Fruit fly (Drosophila melanogaster): ENCODE measurements around the gene CG15478.

CG15478 gene

DNA sequence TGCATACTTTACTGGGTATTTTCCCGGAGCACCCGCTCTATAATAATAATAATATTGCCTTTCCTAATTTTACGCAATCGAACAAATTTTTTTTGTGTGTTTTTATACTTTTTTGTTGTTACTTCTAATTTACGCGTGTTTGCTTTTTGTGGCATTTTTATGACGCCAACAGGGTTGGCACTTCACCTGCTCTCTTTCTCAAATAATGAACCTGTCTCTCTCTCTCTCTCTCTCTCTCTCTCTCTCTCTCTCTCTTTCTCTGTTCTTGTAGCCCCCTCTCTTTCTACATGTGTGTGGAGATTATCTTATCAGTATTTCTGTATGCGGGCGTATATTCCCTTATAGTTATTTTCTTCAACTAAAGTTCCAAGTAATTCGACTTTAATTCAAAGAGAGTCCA, 27.0 kb downstream of the CG15478 start (continued):
- no peak for TF ChIP-seq CG1024 (GFP tag; IDR thresholded peaks at IDR 0.05)
- TF ChIP-seq gsb-n (tag; optimal IDR thresholded peaks at IDR 0.05) = peak; percentile 0
- TF ChIP-seq gcm2 (GFP tag; optimal IDR thresholded peaks at IDR 0.05) = no peak
- TF ChIP-seq ap (GFP tag; IDR thresholded peaks at IDR 0.05) = no peak
- TF ChIP-seq sqz (GFP tag; optimal IDR thresholded peaks at IDR 0.05) = peak; percentile 67
- TF ChIP-seq Sry-β (GFP tag; optimal IDR thresholded peaks at IDR 0.05) = no peak
- no peak for TF ChIP-seq Dfd (GFP tag; optimal IDR thresholded peaks at IDR 0.05)
- TF ChIP-seq ac (GFP tag; optimal IDR thresholded peaks at IDR 0.05) = no peak
- no peak for TF ChIP-seq CG9215 (GFP tag; IDR thresholded peaks at IDR 0.05)
- TF ChIP-seq CG14014 (GFP tag; IDR thresholded peaks at IDR 0.05) = peak; percentile 53; the same call in 1 of the 2 replicates
- TF ChIP-seq Rx (GFP tag; IDR thresholded peaks at IDR 0.05) = no peak
- no peak for TF ChIP-seq wor (GFP tag; IDR thresholded peaks at IDR 0.05)
- TF ChIP-seq HLHmδ (GFP tag; optimal IDR thresholded peaks at IDR 0.05) = no peak
- no peak for TF ChIP-seq bcd (GFP tag; optimal IDR thresholded peaks at IDR 0.05)
- TF ChIP-seq klu (GFP tag; IDR thresholded peaks at IDR 0.05) = no peak
- no peak for TF ChIP-seq maf-S (GFP tag; optimal IDR thresholded peaks at IDR 0.05)
- TF ChIP-seq lola (GFP tag; optimal IDR thresholded peaks at IDR 0.05) = peak in 1 of 3 experiments; percentile 15
- peak; percentile 87 for TF ChIP-seq CHES-1-like (GFP tag; optimal IDR thresholded peaks at IDR 0.05)
- TF ChIP-seq vvl (GFP tag; IDR thresholded peaks at IDR 0.05) = peak; percentile 44; the same call in 1 of the 2 replicates
- TF ChIP-seq mld (GFP tag; IDR thresholded peaks at IDR 0.05; ENCODE audit: partially characterized antibody) = no peak
- peak; percentile 45 for TF ChIP-seq Blimp-1 (GFP tag; optimal IDR thresholded peaks at IDR 0.05)
- no peak for TF ChIP-seq CG11560 (tag; IDR thresholded peaks at IDR 0.05)
- no peak for TF ChIP-seq sima (GFP tag; optimal IDR thresholded peaks at IDR 0.05)
- TF ChIP-seq gce (GFP tag; IDR thresholded peaks at IDR 0.05) = no peak
- no peak for TF ChIP-seq CG6654 (GFP tag; optimal IDR thresholded peaks at IDR 0.05)
- TF ChIP-seq az2 (GFP tag; optimal IDR thresholded peaks at IDR 0.05) = no peak
- TF ChIP-seq Pdp1 (GFP tag; optimal IDR thresholded peaks at IDR 0.05) = peak in 1 of 2 experiments; percentile 81
- no peak; the same call in 2 of the 3 replicates for TF ChIP-seq otp (GFP tag; IDR thresholded peaks at IDR 0.05)
- TF ChIP-seq CG13775 (GFP tag; optimal IDR thresholded peaks at IDR 0.05) = no peak
- TF ChIP-seq tll (GFP tag; optimal IDR thresholded peaks at IDR 0.05) = no peak
- no peak for TF ChIP-seq dmrt99B (tag; optimal IDR thresholded peaks at IDR 0.05)
- TF ChIP-seq vnd (GFP tag; IDR thresholded peaks at IDR 0.05; ENCODE audit: partially characterized antibody) = no peak
- no peak for TF ChIP-seq pan (optimal IDR thresholded peaks at IDR 0.05)
- peak in 1 of 2 experiments; percentile 5 for TF ChIP-seq pan (GFP tag; optimal IDR thresholded peaks at IDR 0.05 in 1 of 2, IDR thresholded peaks at IDR 0.05 in 1 of 2)
- no peak; the same call in 1 of the 2 replicates for TF ChIP-seq GATAe (GFP tag; conservative IDR thresholded peaks at IDR 0.05)
- no peak for TF ChIP-seq Oaz (GFP tag; IDR thresholded peaks at IDR 0.05)
- no peak for TF ChIP-seq CG9876 (GFP tag; optimal IDR thresholded peaks at IDR 0.05)
- peak; percentile 51 for TF ChIP-seq CG1233 (GFP tag; optimal IDR thresholded peaks at IDR 0.05)
- TF ChIP-seq CG6272 (GFP tag; IDR thresholded peaks at IDR 0.05) = no peak
- TF ChIP-seq ranshi (GFP tag; IDR thresholded peaks at IDR 0.05) = no peak; the same call in 1 of the 2 replicates
- no peak for TF ChIP-seq CG7271 (tag; optimal IDR thresholded peaks at IDR 0.05)
- TF ChIP-seq dimm (GFP tag; IDR thresholded peaks at IDR 0.05) = no peak
- TF ChIP-seq h (optimal IDR thresholded peaks at IDR 0.05) = no peak
- TF ChIP-seq gt (GFP tag; IDR thresholded peaks at IDR 0.05) = no peak
- TF ChIP-seq aop (GFP tag; IDR thresholded peaks at IDR 0.05) = no peak
- TF ChIP-seq CG9727 (GFP tag; optimal IDR thresholded peaks at IDR 0.05) = peak; percentile 62
- no peak for TF ChIP-seq inv (GFP tag; IDR thresholded peaks at IDR 0.05; ENCODE audit: partially characterized antibody)
- no peak for TF ChIP-seq CG4282 (GFP tag; optimal IDR thresholded peaks at IDR 0.05)
- TF ChIP-seq cwo (GFP tag; optimal IDR thresholded peaks at IDR 0.05) = no peak
- no peak for TF ChIP-seq br (optimal IDR thresholded peaks at IDR 0.05)
- TF ChIP-seq dm (GFP tag; optimal IDR thresholded peaks at IDR 0.05) = no peak
- TF ChIP-seq cato (GFP tag; optimal IDR thresholded peaks at IDR 0.05; ENCODE audit: borderline replicate concordance) = no peak

All from whole organism, embryonic.